Worm (Caenorhabditis elegans): Measurements from ENCODE around the gene jmjd-5.

Gene jmjd-5

ce11 chrV:11087119-11087518 is 40.2 kb upstream of the jmjd-5 start:
- TF ChIP-seq blmp-1 (tag; optimal IDR thresholded peaks at IDR 0.05) (peak; percentile 3), elt-2 (tag; optimal IDR thresholded peaks at IDR 0.05) (peak; percentile 99), nhr-71 (tag; optimal IDR thresholded peaks at IDR 0.05) (peak; percentile 8), nhr-90 (tag; optimal IDR thresholded peaks at IDR 0.05; ENCODE audit: poor library complexity) (peak; percentile 17), efl-1 (optimal IDR thresholded peaks at IDR 0.05) (no peak), efl-1 (GFP tag; optimal IDR thresholded peaks at IDR 0.05 in 1 of 2) (peak in 1 of 2 experiments; percentile 39), nhr-20 (tag; optimal IDR thresholded peaks at IDR 0.05) (peak; percentile 40), egl-13 (tag; optimal IDR thresholded peaks at IDR 0.05) (no peak), elt-3 (tag; optimal IDR thresholded peaks at IDR 0.05) (peak in 2 of 6 experiments; percentile 67 to 75), lin-14 (GFP tag; optimal IDR thresholded peaks at IDR 0.05) (peak; percentile 32), sox-4 (tag; optimal IDR thresholded peaks at IDR 0.05) (no peak)

- no peak for TF ChIP-seq elt-2 (tag; optimal IDR thresholded peaks at IDR 0.05)
- TF ChIP-seq grh-1 (GFP tag; IDR thresholded peaks at IDR 0.05) = 0 out of 2 replicates have a peak, but pooled peaks have one; percentile 22
- peak; percentile 96 for TF ChIP-seq nhr-85 (tag)
- no peak for TF ChIP-seq snpc-4 (tag; optimal IDR thresholded peaks at IDR 0.05)
- TF ChIP-seq lin-14 (GFP tag; optimal IDR thresholded peaks at IDR 0.05) = peak; percentile 31
- no peak for TF ChIP-seq sptf-1 (tag; optimal IDR thresholded peaks at IDR 0.05)
- TF ChIP-seq blmp-1 (tag; optimal IDR thresholded peaks at IDR 0.05) = peak; percentile 49
- TF ChIP-seq lsy-2 (tag; optimal IDR thresholded peaks at IDR 0.05) = peak in 1 of 2 experiments; percentile 24
Measured at ce11 chrV:11087519-11087998, 39.7 kb upstream of the jmjd-5 start, which contains the start of gene Y42A5A.1. Gene Y42A5A.1, plus strand, starts transcription at chrV:11087948.

ce11 chrV:11093163-11094091 is 33.9 kb upstream of the jmjd-5 start, which contains the start of gene lact-8:
Gene lact-8, minus strand, starts transcription at chrV:11093607.
- no peak for TF ChIP-seq sox-4 (tag; optimal IDR thresholded peaks at IDR 0.05)
- peak; percentile 25 for TF ChIP-seq dsc-1 (tag; optimal IDR thresholded peaks at IDR 0.05)
- no peak for TF ChIP-seq efl-1 (optimal IDR thresholded peaks at IDR 0.05)
- peak in 1 of 2 experiments; percentile 90 for TF ChIP-seq efl-1 (GFP tag; optimal IDR thresholded peaks at IDR 0.05 in 1 of 2)
- no peak for TF ChIP-seq tbx-2 (tag; optimal IDR thresholded peaks at IDR 0.05)
- TF ChIP-seq blmp-1 (tag; optimal IDR thresholded peaks at IDR 0.05) = peak; percentile 56
- peak; percentile 18 for TF ChIP-seq lin-14 (GFP tag; optimal IDR thresholded peaks at IDR 0.05)

- TF ChIP-seq ztf-11 (tag; optimal IDR thresholded peaks at IDR 0.05) = no peak
- no peak for TF ChIP-seq nhr-19 (GFP tag; conservative IDR thresholded peaks at IDR 0.05)
- no peak for TF ChIP-seq skn-1 (tag; optimal IDR thresholded peaks at IDR 0.05)
- no peak for TF ChIP-seq aly-2 (tag; optimal IDR thresholded peaks at IDR 0.05)
- TF ChIP-seq blmp-1 (tag; optimal IDR thresholded peaks at IDR 0.05) = peak; percentile 19
- TF ChIP-seq nhr-20 (tag; optimal IDR thresholded peaks at IDR 0.05) = peak; percentile 26
- TF ChIP-seq ama-1 (optimal IDR thresholded peaks at IDR 0.05) = no peak
- no peak for TF ChIP-seq efl-3 (GFP tag; optimal IDR thresholded peaks at IDR 0.05)
- TF ChIP-seq unc-86 (tag; optimal IDR thresholded peaks at IDR 0.05) = no peak
- no peak for TF ChIP-seq nhr-77 (tag; optimal IDR thresholded peaks at IDR 0.05)
- TF ChIP-seq swsn-7 (tag; optimal IDR thresholded peaks at IDR 0.05) = no peak
- TF ChIP-seq nhr-85 (tag) = peak; percentile 81
- no peak for TF ChIP-seq nhr-28 (tag; optimal IDR thresholded peaks at IDR 0.05)
- no peak for TF ChIP-seq tlp-1 (tag; optimal IDR thresholded peaks at IDR 0.05)
- TF ChIP-seq C16A3.4 (tag; optimal IDR thresholded peaks at IDR 0.05) = no peak
- TF ChIP-seq efl-1 (optimal IDR thresholded peaks at IDR 0.05) = no peak
- peak in 1 of 2 experiments; percentile 39 for TF ChIP-seq efl-1 (GFP tag; optimal IDR thresholded peaks at IDR 0.05 in 1 of 2)
- no peak for TF ChIP-seq rnt-1 (tag; optimal IDR thresholded peaks at IDR 0.05)
- TF ChIP-seq nhr-47 (tag; optimal IDR thresholded peaks at IDR 0.05) = no peak
- TF ChIP-seq irx-1 (tag; optimal IDR thresholded peaks at IDR 0.05) = no peak
- peak; percentile 57 for TF ChIP-seq lin-14 (GFP tag; optimal IDR thresholded peaks at IDR 0.05)
- TF ChIP-seq egl-13 (tag; optimal IDR thresholded peaks at IDR 0.05) = no peak
- TF ChIP-seq pag-3 (tag; optimal IDR thresholded peaks at IDR 0.05; ENCODE audit: borderline replicate concordance, insufficient read depth) = no peak
- no peak for TF ChIP-seq F16B12.6 (tag; optimal IDR thresholded peaks at IDR 0.05)
- no peak for TF ChIP-seq isw-1 (GFP tag; IDR thresholded peaks at IDR 0.05)
- TF ChIP-seq unc-62 (GFP tag; optimal IDR thresholded peaks at IDR 0.05) = no peak
- TF ChIP-seq ceh-90 (tag; optimal IDR thresholded peaks at IDR 0.05) = no peak
- no peak for TF ChIP-seq jun-1 (tag; optimal IDR thresholded peaks at IDR 0.05)
- no peak for TF ChIP-seq nhr-84 (tag; optimal IDR thresholded peaks at IDR 0.05)
- no peak for TF ChIP-seq ztf-4 (tag; optimal IDR thresholded peaks at IDR 0.05)
- TF ChIP-seq unc-30 (tag; optimal IDR thresholded peaks at IDR 0.05) = no peak
- TF ChIP-seq vab-15 (tag; optimal IDR thresholded peaks at IDR 0.05) = no peak
- TF ChIP-seq snpc-4 (tag; optimal IDR thresholded peaks at IDR 0.05) = no peak
Measured at ce11 chrV:11094698-11095097, 32.6 kb upstream of the jmjd-5 start.

All from whole organism, L1 larva.